Worm (Caenorhabditis elegans) whole organism, L1 larva: ENCODE data around the gene miz-1.

Experiments
- C16A3.4 ChIP-seq: fragments of 150-350 bp; optimal IDR thresholded peaks from 2 replicates; lab custom pipeline; 2014; ENCODE audit warnings: missing biosample characterization, missing genetic modification characterization
- F16B12.6 ChIP-seq: fragments of 150-350 bp; optimal IDR thresholded peaks from 2 replicates; lab custom pipeline; 2014; ENCODE audit warnings: missing biosample characterization, missing genetic modification characterization
- aha-1 ChIP-seq: fragments of 150-350 bp; optimal IDR thresholded peaks from 2 replicates; lab custom pipeline; 2014; ENCODE audit warnings: missing biosample characterization, missing genetic modification characterization
- blmp-1 ChIP-seq: fragments of 150-350 bp; optimal IDR thresholded peaks from 2 replicates; lab custom pipeline; 2014; ENCODE audit warnings: missing biosample characterization, missing genetic modification characterization
- ceh-82 ChIP-seq, 3 experiments: fragments of 150-350 bp in 1 of 3; sonication (generic microtip) in 2 of 3; optimal IDR thresholded peaks; 2 replicates each; lab custom pipeline; 2014 to 2017; ENCODE audit warnings: missing biosample characterization in 3 of 3, missing genetic modification characterization in 3 of 3
- ceh-90 ChIP-seq: sonication (generic microtip); optimal IDR thresholded peaks from 2 replicates; lab custom pipeline; 2016; ENCODE audit warnings: missing genetic modification characterization, missing compliant biosample characterization
- ces-1 ChIP-seq: fragments of 150-350 bp; optimal IDR thresholded peaks from 2 replicates; lab custom pipeline; 2014; ENCODE audit warnings: missing biosample characterization, missing genetic modification reagents, missing genetic modification characterization
- dpl-1 ChIP-seq, 3 experiments: fragments of 150-350 bp in 2 of 3; sonication (generic microtip) in 1 of 3; optimal IDR thresholded peaks; 2 replicates each; lab custom pipeline; 2014 to 2017; ENCODE audit warnings: missing biosample characterization in 3 of 3, missing genetic modification characterization in 3 of 3, missing genetic modification reagents in 3 of 3
- efl-1 ChIP-seq, 4 experiments: fragments of 150-350 bp; optimal IDR thresholded peaks in 3 of 4; peaks in 1 of 4; 1 replicate in 1 of 4; 2 replicates in 3 of 4; lab custom pipeline; 2014; ENCODE audit warnings: missing biosample characterization in 2 of 4, missing genetic modification characterization in 2 of 4, missing genetic modification reagents in 2 of 4
- egl-27 ChIP-seq, 2 experiments: fragments of 150-350 bp in 1 of 2; sonication (generic microtip); optimal IDR thresholded peaks; 3 replicates each; lab custom pipeline; 2017 to 2018; ENCODE audit warnings: missing biosample characterization in 2 of 2, missing genetic modification characterization in 2 of 2, missing genetic modification reagents in 2 of 2
- elt-3 ChIP-seq, 6 experiments: fragments of 150-350 bp in 1 of 6; sonication (generic microtip); optimal IDR thresholded peaks; 2 replicates each; lab custom pipeline; 2017 to 2018; ENCODE audit warnings: missing biosample characterization in 6 of 6, missing genetic modification characterization in 6 of 6, inconsistent platforms in 1 of 6
- fkh-10 ChIP-seq: sonication (generic microtip); optimal IDR thresholded peaks from 2 replicates; lab custom pipeline; 2017; ENCODE audit warnings: missing biosample characterization, missing genetic modification reagents, missing genetic modification characterization
- fos-1 ChIP-seq: fragments of 150-350 bp; optimal IDR thresholded peaks from 2 replicates; lab custom pipeline; 2014; ENCODE audit warnings: missing biosample characterization, missing genetic modification characterization
- grh-1 ChIP-seq: fragments of 200-800 bp; sonication (Bioruptor generic); IDR thresholded peaks from 2 replicates; pipeline ENCODE4 v1.3.6; 2022; ENCODE audit warnings: missing genetic modification reagents, missing genetic modification characterization, missing compliant biosample characterization
- hlh-17 ChIP-seq: fragments of 200-800 bp; sonication (Bioruptor generic); optimal IDR thresholded peaks from 2 replicates; lab custom pipeline; 2018; ENCODE audit warnings: missing genetic modification characterization, mild to moderate bottlenecking, missing compliant biosample characterization, moderate library complexity, borderline replicate concordance
- hpl-2 ChIP-seq: fragments of 150-350 bp; optimal IDR thresholded peaks from 2 replicates; lab custom pipeline; 2014; ENCODE audit warnings: missing biosample characterization, missing genetic modification reagents, missing genetic modification characterization
- isw-1 ChIP-seq: fragments of 200-800 bp; sonication (Bioruptor generic); IDR thresholded peaks from 2 replicates; pipeline ENCODE4 v1.3.6; 2022; ENCODE audit warnings: missing genetic modification characterization, missing compliant biosample characterization
- jun-1 ChIP-seq: fragments of 150-350 bp; optimal IDR thresholded peaks from 2 replicates; lab custom pipeline; 2014; ENCODE audit warnings: missing biosample characterization, missing genetic modification reagents, missing genetic modification characterization
- lin-14 ChIP-seq: fragments of 200-800 bp; sonication (Bioruptor generic); optimal IDR thresholded peaks from 2 replicates; lab custom pipeline; 2018; ENCODE audit warnings: mild to moderate bottlenecking, missing genetic modification characterization, moderate library complexity, missing compliant biosample characterization
- lsy-2 ChIP-seq, 2 experiments: fragments of 150-350 bp; optimal IDR thresholded peaks; 2 replicates each; lab custom pipeline; 2014; ENCODE audit warnings: missing biosample characterization in 2 of 2, missing genetic modification characterization in 2 of 2
- mab-9 ChIP-seq: fragments of 200-800 bp; sonication (Bioruptor generic); IDR thresholded peaks from 2 replicates; pipeline ENCODE4 v1.3.6; 2022; ENCODE audit warnings: missing genetic modification reagents, missing genetic modification characterization, missing compliant biosample characterization
- mep-1 ChIP-seq: fragments of 150-350 bp; optimal IDR thresholded peaks from 2 replicates; lab custom pipeline; 2014; ENCODE audit warnings: missing biosample characterization, missing genetic modification characterization
- nhr-11 ChIP-seq: fragments of 150-350 bp; optimal IDR thresholded peaks from 2 replicates; lab custom pipeline; 2014; ENCODE audit warnings: missing biosample characterization, missing genetic modification characterization
- nhr-237 ChIP-seq: fragments of 150-350 bp; optimal IDR thresholded peaks from 2 replicates; lab custom pipeline; 2014; ENCODE audit warnings: missing biosample characterization, missing genetic modification characterization
- nhr-28 ChIP-seq: fragments of 150-350 bp; optimal IDR thresholded peaks from 2 replicates; lab custom pipeline; 2014; ENCODE audit warnings: missing biosample characterization, missing genetic modification characterization
- nhr-71 ChIP-seq: sonication (generic microtip); optimal IDR thresholded peaks from 2 replicates; lab custom pipeline; 2016; ENCODE audit warnings: mild to moderate bottlenecking, missing genetic modification characterization, moderate library complexity, missing compliant biosample characterization
- nhr-84 ChIP-seq: sonication (generic microtip); optimal IDR thresholded peaks from 2 replicates; lab custom pipeline; 2017; ENCODE audit warnings: missing biosample characterization, missing genetic modification characterization
- nhr-85 ChIP-seq: sonication (generic microtip); peaks from one replicate; lab custom pipeline; 2016; ENCODE audit warnings: missing genetic modification characterization, inconsistent platforms, missing compliant biosample characterization
- rnt-1 ChIP-seq: sonication (generic microtip); optimal IDR thresholded peaks from 2 replicates; lab custom pipeline; 2016; ENCODE audit warnings: mild to moderate bottlenecking, missing genetic modification characterization, moderate library complexity, missing compliant biosample characterization
- skn-1 ChIP-seq: fragments of 150-350 bp; optimal IDR thresholded peaks from 2 replicates; lab custom pipeline; 2014; ENCODE audit warnings: missing biosample characterization, missing genetic modification characterization
- snu-23 ChIP-seq: sonication (generic microtip); optimal IDR thresholded peaks from 2 replicates; lab custom pipeline; 2016; ENCODE audit warnings: missing genetic modification characterization, missing compliant biosample characterization
- sox-4 ChIP-seq: sonication (generic microtip); optimal IDR thresholded peaks from 2 replicates; lab custom pipeline; 2016; ENCODE audit warnings: missing genetic modification characterization, missing compliant biosample characterization
- tbx-2 ChIP-seq: sonication (generic microtip); optimal IDR thresholded peaks from 2 replicates; lab custom pipeline; 2016; ENCODE audit warnings: missing genetic modification characterization, missing compliant biosample characterization
- unc-130 ChIP-seq: fragments of 150-350 bp; optimal IDR thresholded peaks from 2 replicates; lab custom pipeline; 2017; ENCODE audit warnings: missing biosample characterization, missing genetic modification characterization, inconsistent platforms
- unc-30 ChIP-seq: sonication (generic microtip); optimal IDR thresholded peaks from 2 replicates; lab custom pipeline; 2017; ENCODE audit warnings: missing biosample characterization, missing genetic modification characterization
- unc-62 ChIP-seq: fragments of 150-350 bp; optimal IDR thresholded peaks from 2 replicates; lab custom pipeline; 2014; ENCODE audit warnings: missing biosample characterization, missing genetic modification reagents, missing genetic modification characterization
- xbp-1 ChIP-seq: sonication (generic microtip); optimal IDR thresholded peaks from 2 replicates; lab custom pipeline; 2016; ENCODE audit warnings: missing genetic modification characterization, missing compliant biosample characterization
- zag-1 ChIP-seq: fragments of 150-350 bp; optimal IDR thresholded peaks from 2 replicates; lab custom pipeline; 2014; ENCODE audit warnings: missing biosample characterization, missing genetic modification characterization
- zip-4 ChIP-seq: fragments of 200-800 bp; sonication (Bioruptor generic); optimal IDR thresholded peaks from 2 replicates; lab custom pipeline; 2018; ENCODE audit warnings: mild to moderate bottlenecking, missing genetic modification characterization, moderate library complexity, missing compliant biosample characterization

Gene miz-1

DNA sequence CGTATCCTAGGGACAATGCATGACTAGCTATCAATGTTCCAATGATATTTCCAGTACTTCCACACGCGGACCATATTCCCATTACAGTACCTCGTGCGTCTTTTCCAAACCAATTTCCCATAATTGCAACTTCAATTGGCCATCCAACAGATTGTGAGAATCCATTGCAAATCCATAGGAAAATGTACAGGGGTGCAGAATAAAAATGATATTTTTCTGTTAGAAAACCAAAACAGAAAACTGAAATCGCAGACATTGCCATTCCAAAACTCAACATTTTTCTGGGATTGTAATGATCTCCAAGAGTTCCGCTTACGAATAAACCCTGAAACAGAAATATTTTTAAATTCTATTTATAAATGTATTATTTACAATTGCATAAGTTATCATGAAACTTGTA is 38.9 kb downstream of the miz-1 start:
- TF ChIP-seq nhr-71 (no peak), fkh-10 (no peak), nhr-237 (tag; lab: Kevin White, UChicago) (no peak), efl-1 (optimal IDR thresholded peaks at IDR 0.05; lab: Kevin White, UChicago) (no peak), efl-1 (GFP tag; optimal IDR thresholded peaks at IDR 0.05 in 1 of 2; lab: Kevin White, UChicago) (peak in 1 of 2 experiments; percentile 80), ceh-90 (tag; lab: Kevin White, UChicago) (no peak), fos-1 (tag; lab: Kevin White, UChicago) (no peak), ceh-82 (tag; optimal IDR thresholded peaks at IDR 0.05; lab: Kevin White, UChicago) (no peak), aha-1 (tag; lab: Kevin White, UChicago) (no peak)

- TF ChIP-seq egl-27 (tag; optimal IDR thresholded peaks at IDR 0.05; lab: Kevin White, UChicago) (no peak), nhr-28 (tag; lab: Kevin White, UChicago) (no peak), nhr-84 (tag; lab: Kevin White, UChicago) (no peak), skn-1 (tag; lab: Kevin White, UChicago) (no peak), hlh-17 (GFP tag; lab: Kevin White, UChicago) (no peak), unc-62 (GFP tag; lab: Kevin White, UChicago) (no peak), F16B12.6 (tag; lab: Kevin White, UChicago) (no peak), nhr-71 (no peak), mab-9 (GFP tag; lab: Robert Waterston, UW) (no peak), efl-1 (optimal IDR thresholded peaks at IDR 0.05; lab: Kevin White, UChicago) (no peak), efl-1 (GFP tag; optimal IDR thresholded peaks at IDR 0.05 in 1 of 2; lab: Kevin White, UChicago) (no peak), hpl-2 (GFP tag; lab: Kevin White, UChicago) (no peak), zip-4 (GFP tag; lab: Kevin White, UChicago) (no peak), unc-30 (tag; lab: Kevin White, UChicago) (no peak), nhr-11 (tag; lab: Kevin White, UChicago) (no peak), jun-1 (no peak)
Measured at ce11 chrIV:10851833-10852232, 39.6 kb downstream of the miz-1 start, which contains the start of gene T11G6.4. T11G6.4 (minus strand) TSS chrIV:10851933.

DNA sequence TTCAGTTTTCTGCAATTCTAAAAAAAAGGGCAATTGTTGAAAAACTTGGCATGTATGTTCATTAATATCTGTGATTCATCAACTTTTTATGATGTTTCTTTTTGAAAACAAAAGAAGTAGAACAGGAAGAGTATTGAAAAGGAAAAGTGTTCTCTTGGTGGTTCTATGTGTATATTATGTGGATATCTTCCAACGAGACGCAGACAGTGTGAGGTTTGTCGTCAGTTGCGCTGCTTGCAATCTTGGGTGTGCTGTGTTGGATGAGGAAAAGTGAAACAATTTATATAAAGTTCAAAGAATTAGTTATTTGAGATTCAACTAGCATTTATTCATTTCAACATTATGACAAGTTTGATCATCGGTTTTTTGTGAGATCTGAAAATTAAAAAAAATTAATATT is 40.2 kb downstream of the miz-1 start:
- no peak for TF ChIP-seq sox-4 (tag; lab: Kevin White, UChicago)
- no peak for TF ChIP-seq hpl-2 (GFP tag; lab: Kevin White, UChicago)
- TF ChIP-seq zag-1 (tag; lab: Kevin White, UChicago) = no peak
- TF ChIP-seq nhr-84 (tag; lab: Kevin White, UChicago) = no peak
- TF ChIP-seq C16A3.4 (tag; lab: Kevin White, UChicago) = no peak
- peak; percentile 29 for TF ChIP-seq snu-23 (GFP tag; lab: Kevin White, UChicago)
- TF ChIP-seq lin-14 = peak; percentile 65
- TF ChIP-seq F16B12.6 (tag; lab: Kevin White, UChicago) = peak; percentile 30
- peak in 1 of 3 experiments; percentile 29 for TF ChIP-seq dpl-1 (GFP tag; optimal IDR thresholded peaks at IDR 0.05; lab: Kevin White, UChicago)
- no peak for TF ChIP-seq egl-27 (tag; optimal IDR thresholded peaks at IDR 0.05; lab: Kevin White, UChicago)
- no peak for TF ChIP-seq isw-1 (GFP tag; lab: Robert Waterston, UW)
- TF ChIP-seq rnt-1 (tag; lab: Kevin White, UChicago) = no peak
- peak; percentile 19 for TF ChIP-seq mep-1
- TF ChIP-seq zip-4 (GFP tag; lab: Kevin White, UChicago) = no peak
- peak in 1 of 6 experiments; percentile 16 for TF ChIP-seq elt-3 (tag; optimal IDR thresholded peaks at IDR 0.05; lab: Kevin White, UChicago)
- TF ChIP-seq xbp-1 = no peak
- peak; percentile 12 for TF ChIP-seq nhr-71
- no peak for TF ChIP-seq grh-1 (GFP tag; lab: Robert Waterston, UW)
- peak in 1 of 2 experiments; percentile 12 for TF ChIP-seq efl-1 (optimal IDR thresholded peaks at IDR 0.05; lab: Kevin White, UChicago)
- TF ChIP-seq efl-1 (GFP tag; optimal IDR thresholded peaks at IDR 0.05 in 1 of 2; lab: Kevin White, UChicago) = no peak
- peak in 1 of 2 experiments; percentile 9 for TF ChIP-seq lsy-2 (tag; optimal IDR thresholded peaks at IDR 0.05; lab: Kevin White, UChicago)
- TF ChIP-seq tbx-2 (tag; lab: Kevin White, UChicago) = peak; percentile 0
- TF ChIP-seq nhr-85 (tag; lab: Kevin White, UChicago) = peak; percentile 39
- TF ChIP-seq unc-130 (tag; lab: Kevin White, UChicago) = peak; percentile 4
- TF ChIP-seq ces-1 (GFP tag; lab: Kevin White, UChicago) = no peak
- peak; percentile 95 for TF ChIP-seq blmp-1 (tag; lab: Kevin White, UChicago)
